Worm (Caenorhabditis elegans): ENCODE data around the gene F31E3.2.

DNA sequence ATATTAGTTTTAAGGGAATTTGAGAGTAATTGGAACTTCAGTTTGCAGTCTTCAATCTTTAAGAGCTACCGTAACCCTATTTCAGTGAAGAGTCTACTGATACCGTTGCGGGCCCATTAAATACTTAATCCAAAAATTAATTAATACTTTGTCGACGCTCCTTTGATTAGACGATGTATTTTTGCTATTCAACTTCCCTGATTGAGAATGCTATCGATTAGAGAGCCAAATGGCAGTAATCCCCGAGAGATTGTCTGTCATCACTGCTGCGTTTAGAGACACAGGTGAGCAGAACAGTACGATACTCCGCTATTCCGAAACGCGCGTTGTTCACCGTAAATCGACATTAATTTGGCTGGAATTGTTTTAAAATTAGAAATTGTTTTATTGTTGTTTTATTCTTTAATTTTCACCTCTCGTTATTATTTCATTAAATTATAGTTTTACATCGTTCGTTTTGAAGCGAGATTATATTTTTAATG is 47.4 kb downstream of the F31E3.2 start, which contains the start of gene rfl-1:
- TF ChIP-seq Y116A8C.19 (tag; optimal IDR thresholded peaks at IDR 0.05; ENCODE audit: borderline replicate concordance): no peak
- no peak for TF ChIP-seq vab-15 (tag; optimal IDR thresholded peaks at IDR 0.05)
- no peak for TF ChIP-seq ztf-4 (tag; optimal IDR thresholded peaks at IDR 0.05)
- TF ChIP-seq nhr-76 (tag; optimal IDR thresholded peaks at IDR 0.05): no peak
- no peak for TF ChIP-seq elt-3 (tag; optimal IDR thresholded peaks at IDR 0.05)
- TF ChIP-seq egl-27 (tag; optimal IDR thresholded peaks at IDR 0.05): no peak
- TF ChIP-seq lir-3 (tag; optimal IDR thresholded peaks at IDR 0.05; ENCODE audit: poor library complexity): peak; percentile 20
- no peak for TF ChIP-seq ama-1 (optimal IDR thresholded peaks at IDR 0.05)

All from whole organism, L1 larva.